Fruit fly (Drosophila melanogaster) whole organism, embryonic: ENCODE results near the gene fzy.

Source experiments
- ATbp ChIP-seq: fragments of 200-800 bp; sonication (Bioruptor generic); optimal IDR thresholded peaks from 2 replicates; lab custom pipeline; 2017; ENCODE audit warnings: missing biosample characterization, mild to moderate bottlenecking, missing genetic modification characterization, missing genetic modification reagents
- CG10147 ChIP-seq: fragments of 200-800 bp; sonication (Bioruptor generic); optimal IDR thresholded peaks from 2 replicates; lab custom pipeline; 2019; ENCODE audit warnings: missing biosample characterization, mild to moderate bottlenecking, missing genetic modification characterization, moderate library complexity
- CG11456 ChIP-seq: fragments of 200-800 bp; sonication (Bioruptor generic); IDR thresholded peaks from 3 replicates; pipeline ENCODE4 v1.3.6; 2022; ENCODE audit warnings: missing biosample characterization, missing genetic modification characterization
- CG11560 ChIP-seq: fragments of 200-800 bp; sonication (Bioruptor generic); IDR thresholded peaks from 3 replicates; pipeline ENCODE4 v1.3.6; 2022; ENCODE audit warnings: missing biosample characterization, missing genetic modification characterization
- CG15011 ChIP-seq: fragments of 200-800 bp; sonication (Bioruptor generic); optimal IDR thresholded peaks from 3 replicates; lab custom pipeline; 2018; ENCODE audit warnings: missing biosample characterization, mild to moderate bottlenecking, missing genetic modification characterization
- CG15601 ChIP-seq: fragments of 200-800 bp; sonication (Bioruptor generic); optimal IDR thresholded peaks from 3 replicates; lab custom pipeline; 2019; ENCODE audit warnings: missing biosample characterization, mild to moderate bottlenecking, missing genetic modification characterization, moderate library complexity
- CG16813 ChIP-seq: fragments of 200-800 bp; sonication (Bioruptor generic); IDR thresholded peaks from 3 replicates; pipeline ENCODE4 v1.3.6; 2022; ENCODE audit warnings: missing biosample characterization, missing genetic modification characterization; ENCODE audit not compliant: partially characterized antibody
- CG32532 ChIP-seq: fragments of 200-800 bp; sonication (Bioruptor generic); IDR thresholded peaks from 2 replicates; pipeline ENCODE4 v1.3.6; 2022; ENCODE audit warnings: missing biosample characterization, missing genetic modification characterization
- CG32772 ChIP-seq: fragments of 200-800 bp; sonication (Bioruptor generic); IDR thresholded peaks from 2 replicates; pipeline ENCODE4 v1.3.6; 2022; ENCODE audit warnings: missing biosample characterization, missing genetic modification characterization
- CG4730 ChIP-seq: fragments of 200-800 bp; sonication (Bioruptor generic); IDR thresholded peaks from 2 replicates; pipeline ENCODE4 v1.3.6; 2022; ENCODE audit warnings: missing biosample characterization, missing genetic modification characterization
- CG4820 ChIP-seq: fragments of 200-800 bp; sonication (Bioruptor generic); optimal IDR thresholded peaks from 3 replicates; lab custom pipeline; 2016; ENCODE audit warnings: missing biosample characterization, missing genetic modification characterization
- CG6272 ChIP-seq: fragments of 200-800 bp; sonication (Bioruptor generic); IDR thresholded peaks from 2 replicates; pipeline ENCODE4 v1.3.6; 2022; ENCODE audit warnings: missing biosample characterization, missing genetic modification characterization
- CG6791 ChIP-seq: fragments of 200-800 bp; sonication (Bioruptor generic); IDR thresholded peaks from 3 replicates; pipeline ENCODE4 v1.3.6; 2022; ENCODE audit warnings: missing biosample characterization, missing genetic modification characterization; ENCODE audit not compliant: partially characterized antibody
- CG9609 ChIP-seq: fragments of 200-800 bp; sonication (Bioruptor generic); optimal IDR thresholded peaks from 3 replicates; lab custom pipeline; 2016; ENCODE audit warnings: missing biosample characterization, missing genetic modification characterization
- CoRest ChIP-seq: fragments of 200-800 bp; sonication (Bioruptor generic); optimal IDR thresholded peaks from 3 replicates; lab custom pipeline; 2018; ENCODE audit warnings: missing biosample characterization, mild to moderate bottlenecking, missing genetic modification characterization, moderate library complexity
- Dbx ChIP-seq: fragments of 200-800 bp; sonication (Bioruptor generic); IDR thresholded peaks from 3 replicates; pipeline ENCODE4 v1.3.6; 2022; ENCODE audit warnings: missing biosample characterization, missing genetic modification characterization
- Doc2 ChIP-seq: fragments of 200-800 bp; sonication (Bioruptor generic); IDR thresholded peaks from 2 replicates; pipeline ENCODE4 v1.3.6; 2022; ENCODE audit warnings: missing biosample characterization, missing genetic modification characterization
- Fer1 ChIP-seq: fragments of 200-800 bp; sonication (Bioruptor generic); optimal IDR thresholded peaks from 2 replicates; lab custom pipeline; 2017; ENCODE audit warnings: missing biosample characterization, mild to moderate bottlenecking, missing genetic modification characterization
- GATAe ChIP-seq: fragments of 200-800 bp; sonication (Bioruptor generic); conservative IDR thresholded peaks from 2 replicates; pipeline ENCODE4 v1.3.6; 2022; ENCODE audit warnings: missing biosample characterization, missing genetic modification characterization
- Gug ChIP-seq: fragments of 200-800 bp; sonication (Bioruptor generic); IDR thresholded peaks from 4 replicates; pipeline ENCODE4 v1.3.6; 2022; ENCODE audit warnings: missing biosample characterization, missing genetic modification characterization
- Hand ChIP-seq: fragments of 200-800 bp; sonication (Bioruptor generic); optimal IDR thresholded peaks from 2 replicates; lab custom pipeline; 2017; ENCODE audit warnings: mild to moderate bottlenecking, missing biosample characterization, missing genetic modification reagents, missing genetic modification characterization
- HmgZ ChIP-seq: fragments of 200-800 bp; sonication (Bioruptor generic); optimal IDR thresholded peaks from 2 replicates; lab custom pipeline; 2018; ENCODE audit warnings: missing biosample characterization, mild to moderate bottlenecking, missing genetic modification characterization
- Hmr ChIP-seq: fragments of 200-800 bp; sonication (Bioruptor generic); optimal IDR thresholded peaks from 3 replicates; lab custom pipeline; 2017; ENCODE audit warnings: mild to moderate bottlenecking, missing biosample characterization, missing genetic modification reagents, missing genetic modification characterization
- Hmx ChIP-seq: fragments of 200-800 bp; sonication (Bioruptor generic); optimal IDR thresholded peaks from 2 replicates; lab custom pipeline; 2016; ENCODE audit warnings: missing biosample characterization, missing genetic modification characterization
- Med ChIP-seq: fragments of 200-800 bp; sonication (Bioruptor generic); peaks from one replicate; lab custom pipeline; 2016; ENCODE audit warnings: missing biosample characterization, missing genetic modification characterization, mild to moderate bottlenecking, inconsistent platforms, moderate library complexity
- Usf ChIP-seq: fragments of 200-800 bp; sonication (Bioruptor generic); optimal IDR thresholded peaks from 2 replicates; lab custom pipeline; 2017; ENCODE audit warnings: missing genotype, missing biosample characterization, missing genetic modification characterization
- al ChIP-seq: fragments of 200-800 bp; sonication (Bioruptor generic); IDR thresholded peaks from 2 replicates; pipeline ENCODE4 v1.3.6; 2022; ENCODE audit warnings: missing biosample characterization, missing genetic modification characterization
- ap ChIP-seq: fragments of 200-800 bp; sonication (Bioruptor generic); IDR thresholded peaks from 2 replicates; pipeline ENCODE4 v1.3.6; 2022; ENCODE audit warnings: missing biosample characterization, missing genetic modification characterization
- dan ChIP-seq: fragments of 200-800 bp; sonication (Bioruptor generic); IDR thresholded peaks from 2 replicates; pipeline ENCODE4 v1.3.6; 2022; ENCODE audit warnings: missing biosample characterization, missing genetic modification characterization
- dysf ChIP-seq: fragments of 200-800 bp; sonication (Bioruptor generic); IDR thresholded peaks from 3 replicates; pipeline ENCODE4 v1.3.6; 2022; ENCODE audit warnings: missing biosample characterization, missing genetic modification characterization
- emc ChIP-seq: fragments of 200-800 bp; sonication (Bioruptor generic); optimal IDR thresholded peaks from 2 replicates; lab custom pipeline; 2016; ENCODE audit warnings: missing biosample characterization, missing genetic modification characterization
- ems ChIP-seq: fragments of 200-800 bp; sonication (Bioruptor generic); optimal IDR thresholded peaks from 3 replicates; lab custom pipeline; 2016; ENCODE audit warnings: missing biosample characterization, missing genetic modification characterization
- eve ChIP-seq, 2 experiments: fragments of >200 bp; optimal IDR thresholded peaks; 2 replicates each; lab custom pipeline; 2017; ENCODE audit warnings: missing biosample characterization in 2 of 2, missing genetic modification characterization in 2 of 2
- fd102C ChIP-seq: fragments of 200-800 bp; sonication (Bioruptor generic); optimal IDR thresholded peaks from 2 replicates; lab custom pipeline; 2018; ENCODE audit warnings: missing biosample characterization, mild to moderate bottlenecking, missing genetic modification characterization, moderate library complexity
- grn ChIP-seq: fragments of 200-800 bp; sonication (Bioruptor generic); optimal IDR thresholded peaks from 3 replicates; lab custom pipeline; 2017; ENCODE audit warnings: missing biosample characterization, missing genetic modification characterization
- hb ChIP-seq: fragments of 200-800 bp; sonication (Bioruptor generic); IDR thresholded peaks from 3 replicates; pipeline ENCODE4 v1.3.6; 2022; ENCODE audit warnings: missing biosample characterization, missing genetic modification characterization; ENCODE audit not compliant: partially characterized antibody
- ind ChIP-seq: fragments of 200-800 bp; sonication (Bioruptor generic); optimal IDR thresholded peaks from 3 replicates; lab custom pipeline; 2016; ENCODE audit warnings: missing biosample characterization, missing genetic modification characterization
- lilli ChIP-seq: fragments of 200-800 bp; sonication (Bioruptor generic); optimal IDR thresholded peaks from 3 replicates; lab custom pipeline; 2016; ENCODE audit warnings: missing biosample characterization, missing genetic modification characterization
- nau ChIP-seq: fragments of 200-800 bp; sonication (Bioruptor generic); optimal IDR thresholded peaks from 3 replicates; lab custom pipeline; 2017; ENCODE audit warnings: missing biosample characterization, mild to moderate bottlenecking, missing genetic modification characterization, missing genetic modification reagents
- nerfin-2 ChIP-seq: fragments of 200-800 bp; sonication (Bioruptor generic); IDR thresholded peaks from 2 replicates; pipeline ENCODE4 v1.3.6; 2022; ENCODE audit warnings: missing biosample characterization, missing genetic modification characterization; ENCODE audit not compliant: partially characterized antibody
- pan ChIP-seq, 4 experiments: fragments of >200 bp in 3 of 4; fragments of 200-800 bp in 1 of 4; sonication (Bioruptor generic) in 1 of 4; optimal IDR thresholded peaks in 3 of 4; IDR thresholded peaks in 1 of 4; 2 replicates each; pipeline versions ENCODE4 v1.3.6 to Lab custom; 2017 to 2022; ENCODE audit warnings: missing biosample characterization in 2 of 4, missing genetic modification characterization in 2 of 4, mixed read lengths in 1 of 4
- pfk ChIP-seq: fragments of 200-800 bp; sonication (Bioruptor generic); optimal IDR thresholded peaks from 2 replicates; lab custom pipeline; 2018; ENCODE audit warnings: missing biosample characterization, mild to moderate bottlenecking, missing genetic modification characterization, moderate library complexity
- pum ChIP-seq: fragments of 200-800 bp; sonication (Bioruptor generic); optimal IDR thresholded peaks from 2 replicates; lab custom pipeline; 2016; ENCODE audit warnings: missing biosample characterization, missing genetic modification characterization
- ranshi ChIP-seq: fragments of 200-800 bp; sonication (Bioruptor generic); IDR thresholded peaks from 2 replicates; pipeline ENCODE4 v1.3.6; 2022; ENCODE audit warnings: missing biosample characterization, missing genetic modification characterization
- repo ChIP-seq: fragments of 200-800 bp; sonication (Bioruptor generic); optimal IDR thresholded peaks from 2 replicates; lab custom pipeline; 2016; ENCODE audit warnings: missing biosample characterization, missing genetic modification characterization
- sim ChIP-seq: fragments of 200-800 bp; sonication (Bioruptor generic); IDR thresholded peaks from 2 replicates; pipeline ENCODE4 v1.3.6; 2022; ENCODE audit warnings: missing biosample characterization, missing genetic modification characterization
- slou ChIP-seq: fragments of 200-800 bp; sonication (Bioruptor generic); optimal IDR thresholded peaks from 3 replicates; lab custom pipeline; 2016; ENCODE audit warnings: missing biosample characterization, missing genetic modification characterization
- trem ChIP-seq: fragments of 200-800 bp; optimal IDR thresholded peaks from 3 replicates; lab custom pipeline; 2019; ENCODE audit warnings: missing biosample characterization, mild to moderate bottlenecking, missing genetic modification characterization, moderate library complexity
- unpg ChIP-seq: fragments of 200-800 bp; sonication (Bioruptor generic); optimal IDR thresholded peaks from 3 replicates; lab custom pipeline; 2018; ENCODE audit warnings: missing biosample characterization, mild to moderate bottlenecking, missing genetic modification characterization, moderate library complexity
- vfl ChIP-seq: fragments of 200-800 bp; sonication (Bioruptor generic); optimal IDR thresholded peaks from 2 replicates; lab custom pipeline; 2016; ENCODE audit warnings: missing biosample characterization, missing genetic modification characterization

Gene fzy

DNA sequence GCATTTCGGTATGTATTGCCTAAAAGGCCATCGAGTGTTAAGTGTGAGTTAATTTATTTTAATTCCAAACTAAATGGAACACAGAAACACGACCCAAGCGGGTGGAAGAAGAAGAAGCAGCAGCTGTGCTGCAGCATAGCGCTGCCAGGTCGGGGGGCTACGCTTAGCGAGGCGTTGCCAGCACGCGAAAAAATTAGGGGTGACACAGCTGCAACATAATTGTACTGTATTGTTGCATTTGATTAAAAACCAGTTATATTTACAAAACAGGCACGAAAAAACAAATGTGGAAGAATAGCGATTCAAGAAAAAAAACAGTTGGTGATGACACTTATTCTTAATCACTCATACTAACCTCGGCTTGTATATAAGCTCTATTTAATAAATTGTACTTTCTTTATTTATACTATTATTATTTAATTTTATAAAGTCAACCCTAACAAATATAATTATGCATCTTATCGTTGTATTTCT lies 39.4 kb downstream of the fzy start (continued):
- no peak; the same call in 1 of the 2 replicates for TF ChIP-seq GATAe (GFP tag; lab: Robert Waterston, UW)
- no peak for TF ChIP-seq dan (GFP tag; lab: Robert Waterston, UW)
- TF ChIP-seq CG32772 (GFP tag; lab: Robert Waterston, UW) = peak; percentile 68
- no peak for TF ChIP-seq nau (GFP tag; lab: Kevin White, UChicago)
- peak; percentile 43 for TF ChIP-seq CG9609 (GFP tag; lab: Kevin White, UChicago)
- peak; percentile 72 for TF ChIP-seq lilli
- 0 out of 3 replicates have a peak, but pooled peaks have one; percentile 55 for TF ChIP-seq hb (GFP tag; lab: Robert Waterston, UW)
- peak; percentile 65 for TF ChIP-seq Fer1
- no peak for TF ChIP-seq CG15601
- TF ChIP-seq CG11456 (GFP tag; lab: Robert Waterston, UW) = peak; percentile 87
- TF ChIP-seq unpg (GFP tag; lab: Kevin White, UChicago) = no peak
- TF ChIP-seq HmgZ (tag; lab: Kevin White, UChicago) = peak; percentile 73
- no peak for TF ChIP-seq fd102C (GFP tag; lab: Kevin White, UChicago)
- TF ChIP-seq Gug (GFP tag; lab: Robert Waterston, UW) = peak; percentile 78; the same call in 2 of the 4 replicates
- 0 out of 2 replicates have a peak, but pooled peaks have one; percentile 21 for TF ChIP-seq nerfin-2 (GFP tag; lab: Robert Waterston, UW)
- peak; percentile 73 for TF ChIP-seq dysf (GFP tag; lab: Robert Waterston, UW)
- TF ChIP-seq Hmx (GFP tag; lab: Kevin White, UChicago) = no peak
- peak; percentile 67 for TF ChIP-seq pfk (GFP tag; lab: Kevin White, UChicago)
- TF ChIP-seq CG4730 = peak; percentile 69
- TF ChIP-seq Dbx (GFP tag; lab: Robert Waterston, UW) = peak; percentile 84; the same call in 2 of the 3 replicates
- no peak for TF ChIP-seq emc
- TF ChIP-seq Hand (GFP tag; lab: Kevin White, UChicago) = peak; percentile 34
- TF ChIP-seq CG6791 (GFP tag; lab: Robert Waterston, UW) = peak; percentile 54
- TF ChIP-seq ranshi (GFP tag; lab: Robert Waterston, UW) = peak; percentile 80
- peak; percentile 79 for TF ChIP-seq Hmr (GFP tag; lab: Kevin White, UChicago)
- peak; percentile 74 for TF ChIP-seq CG32532 (GFP tag; lab: Robert Waterston, UW)
- peak; percentile 69 for TF ChIP-seq vfl
- TF ChIP-seq ind (GFP tag; lab: Kevin White, UChicago) = peak; percentile 75
- no peak for TF ChIP-seq sim (GFP tag; lab: Robert Waterston, UW)
- no peak for TF ChIP-seq Med (GFP tag; lab: Kevin White, UChicago)
- TF ChIP-seq Doc2 (GFP tag; lab: Robert Waterston, UW) = no peak
- TF ChIP-seq ap (GFP tag; lab: Robert Waterston, UW) = peak; percentile 37; the same call in 1 of the 2 replicates
- no peak for TF ChIP-seq ATbp (GFP tag; lab: Kevin White, UChicago)
- TF ChIP-seq repo = no peak
- TF ChIP-seq Usf (GFP tag; lab: Kevin White, UChicago) = peak; percentile 30
- TF ChIP-seq eve (GFP tag; optimal IDR thresholded peaks at IDR 0.05; lab: Kevin White, UChicago) = no peak
- peak; percentile 47 for TF ChIP-seq CG15011 (GFP tag; lab: Kevin White, UChicago)
- peak; percentile 74 for TF ChIP-seq slou (GFP tag; lab: Kevin White, UChicago)
- TF ChIP-seq trem (tag; lab: Kevin White, UChicago) = peak; percentile 37
- TF ChIP-seq CG6272 = peak; percentile 71; the same call in 1 of the 2 replicates
- peak; percentile 34 for TF ChIP-seq ems (GFP tag; lab: Kevin White, UChicago)
- TF ChIP-seq pum (GFP tag; lab: Kevin White, UChicago) = peak; percentile 53
- TF ChIP-seq CG11560 (tag; lab: Robert Waterston, UW) = peak; percentile 49; the same call in 1 of the 3 replicates
- no peak for TF ChIP-seq pan (optimal IDR thresholded peaks at IDR 0.05; lab: Kevin White, UChicago)
- TF ChIP-seq pan (GFP tag; optimal IDR thresholded peaks at IDR 0.05 in 1 of 2, IDR thresholded peaks at IDR 0.05 in 1 of 2) = peak in 1 of 2 experiments; percentile 82
- TF ChIP-seq al = peak; percentile 64; the same call in 1 of the 2 replicates
- TF ChIP-seq CG16813 (GFP tag; lab: Robert Waterston, UW) = peak; percentile 41; the same call in 2 of the 3 replicates
- TF ChIP-seq CG10147 (GFP tag; lab: Kevin White, UChicago) = no peak
- peak; percentile 61 for TF ChIP-seq CG4820 (GFP tag; lab: Kevin White, UChicago)
- TF ChIP-seq grn (GFP tag; lab: Kevin White, UChicago) = no peak
- peak; percentile 82 for TF ChIP-seq CoRest
